Fruit fly (Drosophila melanogaster) whole organism, embryonic: ENCODE data around the gene CG2533.
A peak's percentile ranks its signal among the peaks of the same experiment; 100 is the strongest.

Source experiments
- Aef1 ChIP-seq: fragments of 200-800 bp; sonication (Bioruptor generic); IDR thresholded peaks from 3 replicates; pipeline ENCODE4 v1.3.6; 2022; ENCODE audit warnings: missing biosample characterization, missing genetic modification characterization
- Awh ChIP-seq: fragments of 200-800 bp; sonication (Bioruptor generic); IDR thresholded peaks from 2 replicates; pipeline ENCODE4, ENCODE4 v1.3.6; 2022; ENCODE audit warnings: missing biosample characterization, missing genetic modification characterization
- B-H2 ChIP-seq: fragments of 200-800 bp; sonication (Bioruptor generic); optimal IDR thresholded peaks from 2 replicates; lab custom pipeline; 2018; ENCODE audit warnings: missing biosample characterization, mild to moderate bottlenecking, missing genetic modification characterization
- BEAF-32 ChIP-seq: fragments of 200-800 bp; sonication (Bioruptor generic); optimal IDR thresholded peaks from 3 replicates; lab custom pipeline; 2017; ENCODE audit warnings: missing biosample characterization, missing genetic modification characterization, mild to moderate bottlenecking, moderate library complexity, missing genetic modification reagents
- Bgb ChIP-seq: fragments of 200-800 bp; sonication (Bioruptor generic); IDR thresholded peaks from 2 replicates; pipeline ENCODE4 v1.3.6; 2022; ENCODE audit warnings: missing biosample characterization, missing genetic modification characterization; ENCODE audit not compliant: partially characterized antibody
- CG10209 ChIP-seq: fragments of 200-800 bp; sonication (Bioruptor generic); optimal IDR thresholded peaks from 3 replicates; lab custom pipeline; 2017; ENCODE audit warnings: missing biosample characterization, mild to moderate bottlenecking, missing genetic modification characterization, missing genetic modification reagents
- CG10565 ChIP-seq: fragments of 200-800 bp; sonication (Bioruptor generic); optimal IDR thresholded peaks from 3 replicates; lab custom pipeline; 2016; ENCODE audit warnings: missing biosample characterization, mild to moderate bottlenecking, missing genetic modification characterization
- CG10654 ChIP-seq: fragments of 200-800 bp; sonication (Bioruptor generic); optimal IDR thresholded peaks from 2 replicates; lab custom pipeline; 2016; ENCODE audit warnings: missing biosample characterization, missing genetic modification characterization
- CG11398 ChIP-seq: fragments of 200-800 bp; sonication (Bioruptor generic); optimal IDR thresholded peaks from 2 replicates; lab custom pipeline; 2016; ENCODE audit warnings: missing biosample characterization, missing genetic modification characterization
- CG12071 ChIP-seq: fragments of 200-800 bp; sonication (Bioruptor generic); optimal IDR thresholded peaks from 3 replicates; lab custom pipeline; 2018; ENCODE audit warnings: missing biosample characterization, mild to moderate bottlenecking, missing genetic modification characterization
- CG12942 ChIP-seq: fragments of 200-800 bp; sonication (Bioruptor generic); optimal IDR thresholded peaks from 3 replicates; lab custom pipeline; 2016; ENCODE audit warnings: missing biosample characterization, missing genetic modification characterization
- CG13287 ChIP-seq: fragments of 200-800 bp; sonication (Bioruptor generic); IDR thresholded peaks from 2 replicates; pipeline ENCODE4 v1.3.6; 2022; ENCODE audit warnings: missing biosample characterization, missing genetic modification characterization; ENCODE audit not compliant: partially characterized antibody
- CG14441 ChIP-seq: fragments of 200-800 bp; sonication (Bioruptor generic); IDR thresholded peaks from 2 replicates; pipeline ENCODE4 v1.3.6; 2022; ENCODE audit warnings: missing biosample characterization, missing genetic modification characterization
- CG14667 ChIP-seq: fragments of 200-800 bp; sonication (Bioruptor generic); IDR thresholded peaks from 2 replicates; pipeline ENCODE4 v1.3.6; 2022; ENCODE audit warnings: missing biosample characterization, missing genetic modification characterization
- CG1647 ChIP-seq: fragments of 200-800 bp; sonication (Bioruptor generic); optimal IDR thresholded peaks from 3 replicates; lab custom pipeline; 2016; ENCODE audit warnings: missing biosample characterization, missing genetic modification characterization
- CG16815 ChIP-seq: fragments of 200-800 bp; sonication (Bioruptor generic); optimal IDR thresholded peaks from 3 replicates; lab custom pipeline; 2017; ENCODE audit warnings: missing biosample characterization, mild to moderate bottlenecking, missing genetic modification characterization
- CG17612 ChIP-seq: fragments of 200-800 bp; sonication (Bioruptor generic); IDR thresholded peaks from 2 replicates; pipeline ENCODE4 v1.3.6; 2022; ENCODE audit warnings: missing biosample characterization, missing genetic modification characterization
- CG1792 ChIP-seq: fragments of 200-800 bp; sonication (Bioruptor generic); optimal IDR thresholded peaks from 2 replicates; lab custom pipeline; 2016; ENCODE audit warnings: missing biosample characterization, missing genetic modification characterization
- CG34376 ChIP-seq: fragments of 200-800 bp; sonication (Bioruptor generic); optimal IDR thresholded peaks from 2 replicates; lab custom pipeline; 2018; ENCODE audit warnings: missing biosample characterization, mild to moderate bottlenecking, missing genetic modification characterization
- CG6689 ChIP-seq: fragments of 200-800 bp; sonication (Bioruptor generic); IDR thresholded peaks from 2 replicates; pipeline ENCODE4 v1.3.6; 2022; ENCODE audit warnings: missing biosample characterization, missing genetic modification characterization
- CG6765 ChIP-seq: fragments of 200-800 bp; sonication (Bioruptor generic); optimal IDR thresholded peaks from 3 replicates; lab custom pipeline; 2017; ENCODE audit warnings: missing biosample characterization, mild to moderate bottlenecking, missing genetic modification characterization
- CG9609 ChIP-seq: fragments of 200-800 bp; sonication (Bioruptor generic); optimal IDR thresholded peaks from 3 replicates; lab custom pipeline; 2016; ENCODE audit warnings: missing biosample characterization, missing genetic modification characterization
- CG9727 ChIP-seq: fragments of 200-800 bp; sonication (Bioruptor generic); optimal IDR thresholded peaks from 3 replicates; lab custom pipeline; 2017; ENCODE audit warnings: missing biosample characterization, mild to moderate bottlenecking, missing genetic modification characterization
- CG9876 ChIP-seq: fragments of 200-800 bp; sonication (Bioruptor generic); optimal IDR thresholded peaks from 2 replicates; lab custom pipeline; 2016; ENCODE audit warnings: missing biosample characterization, missing genetic modification characterization
- Hmr ChIP-seq: fragments of 200-800 bp; sonication (Bioruptor generic); optimal IDR thresholded peaks from 3 replicates; lab custom pipeline; 2017; ENCODE audit warnings: mild to moderate bottlenecking, missing biosample characterization, missing genetic modification reagents, missing genetic modification characterization
- Meics ChIP-seq: fragments of 200-800 bp; sonication (Bioruptor generic); optimal IDR thresholded peaks from 2 replicates; lab custom pipeline; 2017; ENCODE audit warnings: missing biosample characterization, mild to moderate bottlenecking, missing genetic modification characterization
- Nf-YB ChIP-seq: fragments of 200-800 bp; sonication (Bioruptor generic); optimal IDR thresholded peaks from 3 replicates; lab custom pipeline; 2019; ENCODE audit warnings: missing biosample characterization, mild to moderate bottlenecking, missing genetic modification characterization, moderate library complexity
- NfI ChIP-seq: fragments of 200-800 bp; sonication (Bioruptor generic); optimal IDR thresholded peaks from 3 replicates; lab custom pipeline; 2018; ENCODE audit warnings: missing biosample characterization, mild to moderate bottlenecking, missing genetic modification characterization, moderate library complexity
- Pdp1 ChIP-seq, 2 experiments: fragments of 200-800 bp; sonication (Bioruptor generic); optimal IDR thresholded peaks; 3 replicates each; lab custom pipeline; 2016; ENCODE audit warnings: missing biosample characterization in 2 of 2, missing genetic modification characterization in 2 of 2, mild to moderate bottlenecking in 1 of 2, moderate library complexity in 1 of 2
- Taf1 ChIP-seq: fragments of 200-800 bp; sonication (Bioruptor generic); IDR thresholded peaks from 2 replicates; pipeline ENCODE4 v1.3.6; 2022; ENCODE audit warnings: missing biosample characterization, missing genetic modification characterization
- Xbp1 ChIP-seq: fragments of 200-800 bp; sonication (Bioruptor generic); optimal IDR thresholded peaks from 3 replicates; lab custom pipeline; 2016; ENCODE audit warnings: missing biosample characterization, mild to moderate bottlenecking, missing genetic modification characterization
- chif ChIP-seq, 2 experiments: fragments of 200-800 bp; sonication (Bioruptor generic); optimal IDR thresholded peaks; 3 replicates each; lab custom pipeline; 2016; ENCODE audit warnings: missing biosample characterization in 2 of 2, missing genetic modification characterization in 2 of 2
- dm ChIP-seq: fragments of 200-800 bp; sonication (Bioruptor generic); optimal IDR thresholded peaks from 3 replicates; lab custom pipeline; 2016; ENCODE audit warnings: missing biosample characterization, missing genetic modification characterization
- dysf ChIP-seq: fragments of 200-800 bp; sonication (Bioruptor generic); IDR thresholded peaks from 3 replicates; pipeline ENCODE4 v1.3.6; 2022; ENCODE audit warnings: missing biosample characterization, missing genetic modification characterization
- fd64A ChIP-seq: fragments of 200-800 bp; sonication (Bioruptor generic); optimal IDR thresholded peaks from 3 replicates; lab custom pipeline; 2018; ENCODE audit warnings: missing biosample characterization, mild to moderate bottlenecking, missing genetic modification characterization
- fu2 ChIP-seq: fragments of 200-800 bp; sonication (Bioruptor generic); optimal IDR thresholded peaks from 2 replicates; lab custom pipeline; 2016; ENCODE audit warnings: missing biosample characterization, missing genetic modification characterization
- gem ChIP-seq: fragments of 200-800 bp; sonication (Bioruptor generic); optimal IDR thresholded peaks from 2 replicates; lab custom pipeline; 2019; ENCODE audit warnings: missing biosample characterization, mild to moderate bottlenecking, missing genetic modification characterization, moderate library complexity
- insv ChIP-seq, 2 experiments: fragments of 200-800 bp; sonication (Bioruptor generic); optimal IDR thresholded peaks; 3 replicates each; lab custom pipeline; 2016 to 2018; ENCODE audit warnings: missing biosample characterization in 2 of 2, missing genetic modification characterization in 2 of 2
- nau ChIP-seq: fragments of 200-800 bp; sonication (Bioruptor generic); optimal IDR thresholded peaks from 3 replicates; lab custom pipeline; 2017; ENCODE audit warnings: missing biosample characterization, mild to moderate bottlenecking, missing genetic modification characterization, missing genetic modification reagents
- nom ChIP-seq: fragments of 200-800 bp; sonication (Bioruptor generic); optimal IDR thresholded peaks from 2 replicates; lab custom pipeline; 2017; ENCODE audit warnings: missing biosample characterization, missing genetic modification characterization, mild to moderate bottlenecking, moderate library complexity, missing genetic modification reagents
- pita ChIP-seq: fragments of 200-800 bp; sonication (Bioruptor generic); optimal IDR thresholded peaks from 2 replicates; lab custom pipeline; 2017; ENCODE audit warnings: missing biosample characterization, mild to moderate bottlenecking, missing genetic modification characterization
- pum ChIP-seq: fragments of 200-800 bp; sonication (Bioruptor generic); optimal IDR thresholded peaks from 2 replicates; lab custom pipeline; 2016; ENCODE audit warnings: missing biosample characterization, missing genetic modification characterization
- schlank ChIP-seq: fragments of 200-800 bp; sonication (Bioruptor generic); optimal IDR thresholded peaks from 2 replicates; lab custom pipeline; 2018; ENCODE audit warnings: missing biosample characterization, mild to moderate bottlenecking, missing genetic modification characterization
- scrt ChIP-seq: fragments of 200-800 bp; sonication (Bioruptor generic); optimal IDR thresholded peaks from 2 replicates; lab custom pipeline; 2018; ENCODE audit warnings: missing biosample characterization, mild to moderate bottlenecking, missing genetic modification characterization, moderate library complexity
- sim ChIP-seq: fragments of 200-800 bp; sonication (Bioruptor generic); IDR thresholded peaks from 2 replicates; pipeline ENCODE4 v1.3.6; 2022; ENCODE audit warnings: missing biosample characterization, missing genetic modification characterization
- slou ChIP-seq: fragments of 200-800 bp; sonication (Bioruptor generic); optimal IDR thresholded peaks from 3 replicates; lab custom pipeline; 2016; ENCODE audit warnings: missing biosample characterization, missing genetic modification characterization
- sqz ChIP-seq: fragments of 200-800 bp; sonication (Bioruptor generic); optimal IDR thresholded peaks from 3 replicates; lab custom pipeline; 2018; ENCODE audit warnings: missing biosample characterization, mild to moderate bottlenecking, missing genetic modification characterization
- ssp ChIP-seq: fragments of 200-800 bp; sonication (Bioruptor generic); IDR thresholded peaks from 2 replicates; pipeline ENCODE4 v1.3.6; 2022; ENCODE audit warnings: missing biosample characterization, missing genetic modification characterization
- unpg ChIP-seq: fragments of 200-800 bp; sonication (Bioruptor generic); optimal IDR thresholded peaks from 3 replicates; lab custom pipeline; 2018; ENCODE audit warnings: missing biosample characterization, mild to moderate bottlenecking, missing genetic modification characterization, moderate library complexity
- wek ChIP-seq: fragments of 200-800 bp; sonication (Bioruptor generic); optimal IDR thresholded peaks from 3 replicates; lab custom pipeline; 2018; ENCODE audit warnings: missing biosample characterization, mild to moderate bottlenecking, missing genetic modification characterization, moderate library complexity
- zen2 ChIP-seq: fragments of 200-800 bp; sonication (Bioruptor generic); IDR thresholded peaks from 3 replicates; pipeline ENCODE4 v1.3.6; 2022; ENCODE audit warnings: missing biosample characterization, missing genetic modification characterization; ENCODE audit not compliant: partially characterized antibody

CG2533 gene

DNA sequence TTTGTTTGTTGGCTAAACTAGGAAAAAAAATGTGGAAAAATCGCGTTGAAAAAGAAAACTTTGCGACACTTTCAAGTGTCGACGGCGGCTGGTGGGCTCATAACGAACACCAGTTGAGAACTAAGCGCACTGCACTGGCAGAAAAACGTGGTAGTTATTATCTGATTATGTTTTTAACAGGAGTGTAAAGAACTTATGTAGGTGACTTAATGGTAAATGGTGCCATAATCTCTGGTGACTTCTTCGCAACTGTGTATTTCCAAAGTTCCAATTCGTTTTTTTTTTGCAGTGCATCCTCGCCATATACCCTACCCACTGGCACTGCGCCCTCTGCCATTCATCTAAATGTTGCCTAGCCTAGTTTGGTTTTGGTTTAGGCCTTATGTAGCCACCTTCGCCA lies 49.0 kb upstream of the CG2533 start (continued):
- no peak for TF ChIP-seq pum (GFP tag; lab: Kevin White, UChicago)
- no peak for TF ChIP-seq CG10654 (GFP tag; lab: Kevin White, UChicago)
- TF ChIP-seq CG17612: no peak
- no peak for TF ChIP-seq nom (GFP tag; lab: Kevin White, UChicago)
- TF ChIP-seq Awh (GFP tag; lab: Robert Waterston, UW): no peak
- no peak for TF ChIP-seq Taf1 (GFP tag; lab: Robert Waterston, UW)
- TF ChIP-seq fu2 (GFP tag; lab: Kevin White, UChicago): no peak
- TF ChIP-seq CG9876 (GFP tag; lab: Kevin White, UChicago): no peak
- 0 out of 3 replicates have a peak, but pooled peaks have one; percentile 25 for TF ChIP-seq Aef1 (GFP tag; lab: Robert Waterston, UW)
- TF ChIP-seq CG9609 (GFP tag; lab: Kevin White, UChicago): no peak
- TF ChIP-seq CG12942 (GFP tag; lab: Kevin White, UChicago): no peak
- no peak for TF ChIP-seq Meics (GFP tag; lab: Kevin White, UChicago)
- TF ChIP-seq Xbp1 (GFP tag; lab: Kevin White, UChicago): peak; percentile 46
- peak; percentile 20 for TF ChIP-seq NfI (GFP tag; lab: Kevin White, UChicago)
- peak; percentile 12 to 47 for TF ChIP-seq chif (GFP tag; optimal IDR thresholded peaks at IDR 0.05; lab: Kevin White, UChicago)
- no peak for TF ChIP-seq wek (GFP tag; lab: Kevin White, UChicago)
- no peak for TF ChIP-seq CG1647 (GFP tag; lab: Kevin White, UChicago)
- TF ChIP-seq CG6765 (GFP tag; lab: Kevin White, UChicago): no peak
- no peak for TF ChIP-seq ssp (GFP tag; lab: Robert Waterston, UW)
- no peak for TF ChIP-seq CG10565
- no peak for TF ChIP-seq insv (GFP tag; optimal IDR thresholded peaks at IDR 0.05; lab: Kevin White, UChicago)
- no peak for TF ChIP-seq CG1792 (GFP tag; lab: Kevin White, UChicago)
- TF ChIP-seq CG12071 (GFP tag; lab: Kevin White, UChicago): no peak
- no peak for TF ChIP-seq CG13287 (GFP tag; lab: Robert Waterston, UW)
- no peak for TF ChIP-seq slou (GFP tag; lab: Kevin White, UChicago)
- no peak for TF ChIP-seq B-H2
- no peak for TF ChIP-seq dm
- no peak for TF ChIP-seq zen2 (GFP tag; lab: Robert Waterston, UW)
- TF ChIP-seq Bgb (GFP tag; lab: Robert Waterston, UW): no peak
- no peak for TF ChIP-seq sim (GFP tag; lab: Robert Waterston, UW)
- no peak for TF ChIP-seq CG11398 (GFP tag; lab: Kevin White, UChicago)
- TF ChIP-seq CG16815 (GFP tag; lab: Kevin White, UChicago): no peak
- TF ChIP-seq Pdp1 (GFP tag; optimal IDR thresholded peaks at IDR 0.05; lab: Kevin White, UChicago): peak; percentile 0 to 35
- TF ChIP-seq pita (GFP tag; lab: Kevin White, UChicago): no peak
- TF ChIP-seq CG14441 (GFP tag; lab: Robert Waterston, UW): peak; percentile 23; the same call in 1 of the 2 replicates
- no peak for TF ChIP-seq CG34376 (GFP tag; lab: Kevin White, UChicago)
- no peak for TF ChIP-seq scrt (GFP tag; lab: Kevin White, UChicago)
- TF ChIP-seq CG6689: peak; percentile 46
- no peak for TF ChIP-seq BEAF-32 (GFP tag; lab: Kevin White, UChicago)
- TF ChIP-seq schlank: no peak
- no peak for TF ChIP-seq Nf-YB (GFP tag; lab: Kevin White, UChicago)
- peak; percentile 50 for TF ChIP-seq gem (tag; lab: Kevin White, UChicago)
- peak; percentile 38 for TF ChIP-seq unpg
- no peak for TF ChIP-seq CG14667
- no peak for TF ChIP-seq CG10209 (GFP tag; lab: Kevin White, UChicago)
- no peak for TF ChIP-seq sqz (GFP tag; lab: Kevin White, UChicago)
- TF ChIP-seq CG9727 (GFP tag; lab: Kevin White, UChicago): peak; percentile 8
- no peak for TF ChIP-seq fd64A
- no peak for TF ChIP-seq nau (GFP tag; lab: Kevin White, UChicago)
- TF ChIP-seq dysf (GFP tag; lab: Robert Waterston, UW): 0 out of 3 replicates have a peak, but pooled peaks have one; percentile 17
- TF ChIP-seq Hmr (GFP tag; lab: Kevin White, UChicago): no peak
